Worm (Caenorhabditis elegans): ENCODE measurements around the gene srt-12.
"Not testable (repeated sequence)": the region's sequence is repeated elsewhere in the genome, so short reads cannot be mapped to it uniquely, and the experiment has no call there.

Gene srt-12

ce11 chrV:4242431-4242830 lies at the start of gene srt-12:
Gene srt-12, minus strand, starts transcription at chrV:4242531.
- TF ChIP-seq lin-15B (tag; optimal IDR thresholded peaks at IDR 0.05) (no peak), lin-39 (tag; optimal IDR thresholded peaks at IDR 0.05) (no peak)

- TF ChIP-seq efl-1 (optimal IDR thresholded peaks at IDR 0.05): not testable (repeated sequence)
- peak in 1 of 2 experiments; percentile 71 for TF ChIP-seq efl-1 (GFP tag; optimal IDR thresholded peaks at IDR 0.05 in 1 of 2)
Measured at ce11 chrV:4290093-4290492, 47.8 kb upstream of the srt-12 start, which contains the start of gene srh-193. Gene srh-193, minus strand, starts transcription at chrV:4290193.

- TF ChIP-seq nhr-20 (tag; optimal IDR thresholded peaks at IDR 0.05); nhr-85 (tag); mdl-1 (tag; optimal IDR thresholded peaks at IDR 0.05): not testable (repeated sequence)
Measured at ce11 chrV:4284737-4285136, 42.4 kb upstream of the srt-12 start, which contains the start of gene srt-19. Gene srt-19, plus strand, starts transcription at chrV:4285037.

ce11 chrV:4281699-4282098 lies 39.4 kb upstream of the srt-12 start, which contains the start of gene srt-37:
Gene srt-37, minus strand, starts transcription at chrV:4281799.
- not testable (repeated sequence) for TF ChIP-seq mef-2 (tag; optimal IDR thresholded peaks at IDR 0.05); nhr-19 (GFP tag; conservative IDR thresholded peaks at IDR 0.05); fkh-8 (tag; optimal IDR thresholded peaks at IDR 0.05)

DNA sequence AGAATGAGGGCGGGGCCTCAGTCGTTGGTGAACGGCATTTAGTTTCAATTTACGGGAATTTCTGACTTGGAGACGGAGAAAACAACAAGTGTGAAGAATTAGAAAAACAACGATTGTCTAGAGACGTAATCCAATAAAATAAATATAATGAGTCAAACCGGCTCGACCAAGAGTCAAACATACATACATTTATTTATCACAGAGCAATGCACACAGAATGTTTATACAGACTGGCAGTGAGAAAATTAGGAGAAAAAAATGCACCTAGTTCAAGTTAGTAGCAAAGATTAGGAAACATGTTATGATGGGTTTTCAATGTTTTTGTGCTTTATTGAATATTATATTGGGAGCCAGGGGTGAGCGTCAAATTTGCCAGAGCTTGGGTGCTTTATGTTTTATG lies 36.4 kb upstream of the srt-12 start, which contains the start of gene srt-20:
Gene srt-20, minus strand, starts transcription at position 101 of the 400 bp plus-strand sequence.
- TF ChIP-seq nhr-237 (tag; optimal IDR thresholded peaks at IDR 0.05); lsy-2 (tag; optimal IDR thresholded peaks at IDR 0.05); isw-1 (GFP tag; IDR thresholded peaks at IDR 0.05): not testable (repeated sequence)

- TF ChIP-seq blmp-1 (tag; optimal IDR thresholded peaks at IDR 0.05) (no peak), zip-4 (GFP tag; optimal IDR thresholded peaks at IDR 0.05) (no peak), hlh-4 (tag; optimal IDR thresholded peaks at IDR 0.05) (no peak), lin-14 (GFP tag; optimal IDR thresholded peaks at IDR 0.05) (no peak), efl-3 (GFP tag; optimal IDR thresholded peaks at IDR 0.05) (no peak), hpl-2 (GFP tag; optimal IDR thresholded peaks at IDR 0.05) (no peak)
Measured at ce11 chrV:4273372-4273771, 31.0 kb upstream of the srt-12 start.

DNA sequence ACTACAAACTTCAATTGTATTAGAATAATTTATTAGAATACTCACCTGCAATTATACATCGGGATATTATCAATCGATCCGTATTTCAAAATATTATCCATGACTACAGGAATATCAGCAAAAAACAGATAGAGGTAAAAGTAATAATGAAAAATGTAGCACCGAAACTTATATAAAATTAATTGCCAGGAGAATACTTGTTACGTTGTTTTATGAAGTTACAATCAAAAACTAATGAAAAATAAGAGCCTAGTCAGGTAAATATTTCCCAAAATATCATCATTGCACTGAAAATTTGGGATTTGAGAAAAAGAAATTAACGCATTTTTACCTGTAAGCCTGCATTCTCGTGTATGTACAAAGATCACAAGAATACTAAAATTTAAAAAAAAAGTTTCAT lies 28.9 kb upstream of the srt-12 start, which contains the start of gene srt-38:
Gene srt-38, minus strand, starts transcription at position 101 of the 400 bp plus-strand sequence.
- TF ChIP-seq ceh-90, dsc-1, swsn-7 (tag; optimal IDR thresholded peaks at IDR 0.05): not testable (repeated sequence)

DNA sequence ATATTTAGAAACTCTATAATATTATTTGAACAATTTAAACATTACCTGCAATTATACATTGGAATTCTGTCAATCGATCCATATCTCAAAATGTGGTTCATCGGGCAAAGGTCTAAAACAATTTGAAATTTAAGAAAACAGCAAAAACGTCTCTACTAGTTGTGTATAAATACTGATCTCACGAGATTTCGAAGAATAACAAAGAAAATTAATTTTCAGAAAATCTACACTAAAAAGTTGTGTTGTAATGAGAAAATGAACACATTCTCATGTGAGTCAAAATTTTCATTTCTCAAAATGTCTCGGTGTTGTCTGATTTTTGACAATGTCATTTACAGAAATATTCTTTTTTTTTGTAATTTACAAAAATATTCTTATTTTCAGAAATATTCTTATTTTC lies 25.9 kb upstream of the srt-12 start, which contains the start of gene srt-36:
Gene srt-36, minus strand, starts transcription at position 101 of the 400 bp plus-strand sequence.
- not testable (repeated sequence) for TF ChIP-seq sox-4 (tag; optimal IDR thresholded peaks at IDR 0.05); vab-15 (tag; optimal IDR thresholded peaks at IDR 0.05); lin-13 (GFP tag; optimal IDR thresholded peaks at IDR 0.05)

- no peak for TF ChIP-seq ces-1 (GFP tag; optimal IDR thresholded peaks at IDR 0.05)
Measured at ce11 chrV:4264516-4264915, 22.2 kb upstream of the srt-12 start, which contains the start of gene srt-35. Gene srt-35, minus strand, starts transcription at chrV:4264616.
